Worm (Caenorhabditis elegans): ENCODE results near the gene T08G5.2.

The T08G5.2 gene

ce11 chrV:14005812-14006211 is 20.3 kb downstream of the T08G5.2 start, which contains the start of gene ric-7:
Gene ric-7, minus strand, starts transcription at chrV:14005912.
- TF ChIP-seq aha-1 (tag), result peak; percentile 88
- no peak for TF ChIP-seq lim-7 (GFP tag; IDR thresholded peaks at IDR 0.05)

ce11 chrV:14004342-14004741 is 21.8 kb downstream of the T08G5.2 start:
- TF ChIP-seq set-16 (GFP tag; IDR thresholded peaks at IDR 0.05), result no peak
- peak; percentile 28 for TF ChIP-seq fkh-10 (GFP tag; optimal IDR thresholded peaks at IDR 0.05)
- TF ChIP-seq hlh-30 (tag; optimal IDR thresholded peaks at IDR 0.05; ENCODE audit: insufficient read depth), result peak; percentile 64
- no peak for TF ChIP-seq ztf-7 (tag; optimal IDR thresholded peaks at IDR 0.05)
- TF ChIP-seq zfp-2 (tag; optimal IDR thresholded peaks at IDR 0.05), result no peak
- no peak for TF ChIP-seq unc-130 (GFP tag; optimal IDR thresholded peaks at IDR 0.05)
- peak in 1 of 2 experiments; percentile 37 for TF ChIP-seq lsy-2 (tag; optimal IDR thresholded peaks at IDR 0.05)
- no peak; the same call in 1 of the 2 replicates for TF ChIP-seq dmd-6 (GFP tag; IDR thresholded peaks at IDR 0.05)
- no peak for TF ChIP-seq daf-19 (GFP tag; conservative IDR thresholded peaks at IDR 0.05)

- TF ChIP-seq lsy-2 (tag; optimal IDR thresholded peaks at IDR 0.05), result peak in 1 of 2 experiments; percentile 2
- no peak for TF ChIP-seq fos-1 (tag; optimal IDR thresholded peaks at IDR 0.05)
- peak; percentile 14; the same call in 1 of the 2 replicates for TF ChIP-seq tra-1 (GFP tag; IDR thresholded peaks at IDR 0.05)
- TF ChIP-seq daf-16 (GFP tag; optimal IDR thresholded peaks at IDR 0.05), result peak in 1 of 2 experiments; percentile 41
- TF ChIP-seq daf-16 (tag; optimal IDR thresholded peaks at IDR 0.05), result no peak
- peak; percentile 49 for TF ChIP-seq aha-1 (tag)
- peak in 1 of 2 experiments; percentile 89 for TF ChIP-seq hif-1 (tag; optimal IDR thresholded peaks at IDR 0.05)
- peak in 1 of 2 experiments; percentile 72 for TF ChIP-seq unc-62 (GFP tag; optimal IDR thresholded peaks at IDR 0.05 in 1 of 2)
- TF ChIP-seq unc-62 (tag; optimal IDR thresholded peaks at IDR 0.05), result no peak
- TF ChIP-seq rbr-2 (tag; optimal IDR thresholded peaks at IDR 0.05), result peak; percentile 18
- peak; percentile 35; the same call in 1 of the 2 replicates for TF ChIP-seq ceh-20 (GFP tag; IDR thresholded peaks at IDR 0.05)
- TF ChIP-seq mep-1 (tag; optimal IDR thresholded peaks at IDR 0.05), result peak; percentile 51
- TF ChIP-seq hlh-11 (tag; optimal IDR thresholded peaks at IDR 0.05), result peak; percentile 40
- no peak for TF ChIP-seq ztf-11 (tag; optimal IDR thresholded peaks at IDR 0.05)
- no peak for TF ChIP-seq dpl-1 (GFP tag; optimal IDR thresholded peaks at IDR 0.05)
- TF ChIP-seq F44E2.7 (GFP tag; IDR thresholded peaks at IDR 0.05), result no peak
- TF ChIP-seq hlh-30 (tag; optimal IDR thresholded peaks at IDR 0.05; ENCODE audit: insufficient read depth), result peak; percentile 30
- no peak for TF ChIP-seq vab-7 (GFP tag; IDR thresholded peaks at IDR 0.05)
- TF ChIP-seq skn-1 (tag; optimal IDR thresholded peaks at IDR 0.05), result no peak
- TF ChIP-seq nhr-41 (GFP tag; IDR thresholded peaks at IDR 0.05), result no peak
Measured at ce11 chrV:14003587-14004156, 22.4 kb downstream of the T08G5.2 start.

- TF ChIP-seq hlh-30 (tag; optimal IDR thresholded peaks at IDR 0.05; ENCODE audit: insufficient read depth) (peak; percentile 43), hmg-1.1 (GFP tag; IDR thresholded peaks at IDR 0.05) (0 out of 2 replicates have a peak, but pooled peaks have one; percentile 22), dmd-6 (GFP tag; IDR thresholded peaks at IDR 0.05) (no peak), T20F7.1 (GFP tag; optimal IDR thresholded peaks at IDR 0.05) (no peak), nhr-10 (tag; optimal IDR thresholded peaks at IDR 0.05) (no peak), aly-2 (tag; optimal IDR thresholded peaks at IDR 0.05) (no peak), hlh-11 (tag; optimal IDR thresholded peaks at IDR 0.05) (peak; percentile 56), snpc-1.2 (GFP tag; IDR thresholded peaks at IDR 0.05) (no peak), aha-1 (tag) (peak; percentile 72), ZK337.2 (GFP tag; IDR thresholded peaks at IDR 0.05) (no peak), dve-1 (tag; optimal IDR thresholded peaks at IDR 0.05; ENCODE audit: insufficient read depth) (peak; percentile 29), daf-8 (GFP tag; IDR thresholded peaks at IDR 0.05) (no peak), D1046.2 (GFP tag; IDR thresholded peaks at IDR 0.05) (no peak), duxl-1 (tag; optimal IDR thresholded peaks at IDR 0.05; ENCODE audit: poor library complexity) (no peak), fos-1 (tag; optimal IDR thresholded peaks at IDR 0.05) (no peak), lin-15B (tag; optimal IDR thresholded peaks at IDR 0.05) (no peak), nhr-76 (tag; optimal IDR thresholded peaks at IDR 0.05) (no peak), ceh-28 (tag; optimal IDR thresholded peaks at IDR 0.05) (no peak), daf-16 (GFP tag; optimal IDR thresholded peaks at IDR 0.05) (no peak), daf-16 (tag; optimal IDR thresholded peaks at IDR 0.05) (peak; percentile 22), dpl-1 (GFP tag; optimal IDR thresholded peaks at IDR 0.05) (no peak), mes-2 (tag; optimal IDR thresholded peaks at IDR 0.05; ENCODE audit: poor library complexity, severe bottlenecking) (peak; percentile 52), zfp-3 (GFP tag; conservative IDR thresholded peaks at IDR 0.05) (no peak), ztf-11 (tag; optimal IDR thresholded peaks at IDR 0.05) (no peak), php-3 (GFP tag; IDR thresholded peaks at IDR 0.05) (no peak), Y75B8A.6 (GFP tag; IDR thresholded peaks at IDR 0.05) (no peak)
Measured at ce11 chrV:14002402-14002801, 23.7 kb downstream of the T08G5.2 start.
